Fruit fly (Drosophila melanogaster) Kc167 (cell line): ENCODE results near the gene S-Lap4.

Experiments used
- Sin3A ChIP-seq: fragments of >200 bp; optimal IDR thresholded peaks from 2 replicates; lab custom pipeline; 2018; ENCODE audit warnings: missing external identifiers
- insv ChIP-seq: fragments of >200 bp; optimal IDR thresholded peaks from 3 replicates; lab custom pipeline; 2018; ENCODE audit warnings: missing external identifiers
- ttk ChIP-seq: sonication (Bioruptor generic); optimal IDR thresholded peaks from 2 replicates; lab custom pipeline; 2017; ENCODE audit warnings: missing external identifiers

- TF ChIP-seq Sin3A (lab: Kevin White, UChicago) (no peak), insv (lab: Kevin White, UChicago) (no peak), ttk (lab: Kevin White, UChicago) (no peak)
Measured at dm6 chr3L:10485496-10485895, 5.2 kb upstream of the S-Lap4 start.
